Fruit fly (Drosophila melanogaster) whole organism, wandering third instar larva: ENCODE results near the gene CG31954.

ENCODE experiments used
- Abd-B ChIP-seq: fragments of >200 bp; optimal IDR thresholded peaks from 2 replicates; lab custom pipeline; 2017; ENCODE audit warnings: missing biosample characterization, missing genetic modification characterization
- CG9705 ChIP-seq: fragments of 200-800 bp; sonication (Bioruptor generic); optimal IDR thresholded peaks from 2 replicates; lab custom pipeline; 2018; ENCODE audit warnings: missing biosample characterization, mild to moderate bottlenecking, missing genetic modification characterization
- CrebA ChIP-seq: fragments of 200-800 bp; sonication (Bioruptor generic); optimal IDR thresholded peaks from 2 replicates; lab custom pipeline; 2016; ENCODE audit warnings: missing biosample characterization, mild to moderate bottlenecking, missing genetic modification characterization, borderline replicate concordance
- Dfd ChIP-seq: fragments of >200 bp; optimal IDR thresholded peaks from 2 replicates; lab custom pipeline; 2017; ENCODE audit warnings: missing biosample characterization, missing genetic modification characterization
- Dif ChIP-seq: fragments of 200-275, 200-300 bp; sonication (Bioruptor generic); optimal IDR thresholded peaks from 2 replicates; lab custom pipeline; 2018; ENCODE audit warnings: missing biosample characterization, missing genetic modification characterization; ENCODE audit not compliant: partially characterized antibody
- Hnf4 ChIP-seq: fragments of 200-800 bp; sonication (Bioruptor generic); optimal IDR thresholded peaks from 2 replicates; lab custom pipeline; 2016; ENCODE audit warnings: missing biosample characterization, mild to moderate bottlenecking, missing genetic modification characterization
- Hr78 ChIP-seq: fragments of >200 bp; optimal IDR thresholded peaks from 2 replicates; lab custom pipeline; 2017; ENCODE audit warnings: missing biosample characterization, missing genetic modification characterization
- Hr83 ChIP-seq: fragments of 200-300 bp; sonication (Bioruptor generic); optimal IDR thresholded peaks from 2 replicates; lab custom pipeline; 2016; ENCODE audit warnings: missing biosample characterization, mild to moderate bottlenecking, missing genetic modification characterization, moderate library complexity; ENCODE audit not compliant: poor library complexity, severe bottlenecking
- Jra ChIP-seq: sonication (Bioruptor generic); optimal IDR thresholded peaks from 2 replicates; lab custom pipeline; 2016; ENCODE audit warnings: missing biosample characterization, missing genetic modification characterization
- Mio ChIP-seq: sonication (Bioruptor generic); optimal IDR thresholded peaks from 2 replicates; lab custom pipeline; 2016; ENCODE audit warnings: missing biosample characterization, missing genetic modification characterization
- Myc ChIP-seq: fragments of >200 bp; optimal IDR thresholded peaks from 2 replicates; lab custom pipeline; 2017
- OdsH ChIP-seq: fragments of 200-800 bp; sonication (Bioruptor generic); optimal IDR thresholded peaks from 2 replicates; lab custom pipeline; 2016; ENCODE audit warnings: missing biosample characterization, mild to moderate bottlenecking, missing genetic modification characterization
- Rel ChIP-seq, 2 experiments: fragments of 200-800 bp; sonication (Bioruptor generic) in 1 of 2; optimal IDR thresholded peaks; 2 replicates in 1 of 2; 3 replicates in 1 of 2; lab custom pipeline; 2016 to 2019; ENCODE audit warnings: mild to moderate bottlenecking in 2 of 2, missing biosample characterization in 2 of 2, missing genetic modification characterization in 2 of 2, moderate library complexity in 1 of 2
- Sp1 ChIP-seq: fragments of 200-800 bp; sonication (Bioruptor generic); optimal IDR thresholded peaks from 3 replicates; lab custom pipeline; 2019; ENCODE audit warnings: missing biosample characterization, mild to moderate bottlenecking, missing genetic modification characterization, moderate library complexity
- Vsx2 ChIP-seq: fragments of 200-300, 225-300 bp; sonication (Bioruptor generic); optimal IDR thresholded peaks from 2 replicates; lab custom pipeline; 2018; ENCODE audit warnings: missing biosample characterization, missing genetic modification characterization; ENCODE audit not compliant: partially characterized antibody
- br ChIP-seq: fragments of 200-800 bp; sonication (Bioruptor generic); optimal IDR thresholded peaks from 2 replicates; lab custom pipeline; 2016; ENCODE audit warnings: missing biosample characterization, missing genetic modification characterization
- brk ChIP-seq: fragments of 200-800 bp; sonication (Bioruptor generic); optimal IDR thresholded peaks from 2 replicates; lab custom pipeline; 2016; ENCODE audit warnings: missing biosample characterization, mild to moderate bottlenecking, missing genetic modification characterization
- dsf ChIP-seq: sonication (Bioruptor generic); optimal IDR thresholded peaks from 2 replicates; lab custom pipeline; 2016; ENCODE audit warnings: missing biosample characterization, missing genetic modification characterization, borderline replicate concordance
- ey ChIP-seq: fragments of 200-800 bp; sonication (Bioruptor generic); optimal IDR thresholded peaks from 2 replicates; lab custom pipeline; 2016; ENCODE audit warnings: missing biosample characterization, missing genetic modification characterization
- foxo ChIP-seq, 2 experiments: fragments of 200-800 bp; sonication (Bioruptor generic); optimal IDR thresholded peaks; 2 replicates in 1 of 2; 3 replicates in 1 of 2; lab custom pipeline; 2016 to 2017; ENCODE audit warnings: missing biosample characterization in 2 of 2, missing genetic modification characterization in 2 of 2
- fru ChIP-seq: fragments of 200-800 bp; sonication (Bioruptor generic); optimal IDR thresholded peaks from 3 replicates; lab custom pipeline; 2016; ENCODE audit warnings: missing biosample characterization, mild to moderate bottlenecking, missing genetic modification characterization
- h ChIP-seq: fragments of 200-800 bp; sonication (Bioruptor generic); optimal IDR thresholded peaks from 3 replicates; lab custom pipeline; 2016; ENCODE audit warnings: missing biosample characterization, mild to moderate bottlenecking, missing genetic modification characterization
- lola ChIP-seq: fragments of >200 bp; optimal IDR thresholded peaks from 2 replicates; lab custom pipeline; 2017; ENCODE audit warnings: missing biosample characterization, missing genetic modification characterization
- pan ChIP-seq: fragments of >200 bp; optimal IDR thresholded peaks from 2 replicates; lab custom pipeline; 2017
- sage ChIP-seq: fragments of 200-800 bp; sonication (Bioruptor generic); optimal IDR thresholded peaks from 2 replicates; lab custom pipeline; 2016; ENCODE audit warnings: missing biosample characterization, mild to moderate bottlenecking, missing genetic modification characterization
- tai ChIP-seq: sonication (Bioruptor generic); optimal IDR thresholded peaks from 2 replicates; lab custom pipeline; 2016; ENCODE audit warnings: missing biosample characterization, missing genetic modification characterization
- usp ChIP-seq: fragments of >200 bp; optimal IDR thresholded peaks from 2 replicates; lab custom pipeline; 2017; ENCODE audit warnings: missing biosample characterization, missing genetic modification characterization
- woc ChIP-seq: sonication (Bioruptor generic); optimal IDR thresholded peaks from 2 replicates; lab custom pipeline; 2016; ENCODE audit warnings: missing biosample characterization, mild to moderate bottlenecking, missing genetic modification characterization

Gene CG31954

DNA sequence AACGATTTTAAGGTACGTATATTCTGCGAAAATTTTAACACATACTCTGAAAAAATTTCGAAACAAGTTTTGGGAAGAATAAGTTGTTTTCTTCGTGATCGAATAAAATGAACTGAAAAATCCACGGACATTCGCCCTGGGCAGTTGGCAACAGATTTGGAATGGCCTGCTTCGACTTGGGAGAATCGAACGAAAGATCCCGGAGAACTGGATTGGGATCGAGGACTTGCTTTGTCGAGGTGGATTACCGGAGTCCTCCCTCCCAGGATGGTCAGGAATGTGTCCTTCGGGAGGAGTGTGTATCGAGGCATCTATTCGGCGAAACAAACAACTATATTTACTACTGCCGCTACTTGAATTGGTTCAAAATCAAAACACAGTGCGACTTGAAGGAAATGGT is 9.6 kb upstream of the CG31954 start, which contains the start of the genes CG3213 and CG8851:
Gene CG3213, minus strand, starts transcription at position 101 of the 400 bp plus-strand sequence.
Gene CG8851, plus strand, starts transcription at position 127 of the 400 bp plus-strand sequence.
- TF ChIP-seq pan (lab: Kevin White, UChicago) (no peak), Dfd (GFP tag; lab: Kevin White, UChicago) (no peak), CG9705 (no peak), Sp1 (GFP tag; lab: Kevin White, UChicago) (no peak), usp (no peak), lola (GFP tag; lab: Kevin White, UChicago) (no peak), foxo (GFP tag; optimal IDR thresholded peaks at IDR 0.05; lab: Kevin White, UChicago) (no peak), Vsx2 (GFP tag; lab: Kevin White, UChicago) (no peak), br (GFP tag; lab: Kevin White, UChicago) (no peak), fru (GFP tag; lab: Kevin White, UChicago) (no peak)

DNA sequence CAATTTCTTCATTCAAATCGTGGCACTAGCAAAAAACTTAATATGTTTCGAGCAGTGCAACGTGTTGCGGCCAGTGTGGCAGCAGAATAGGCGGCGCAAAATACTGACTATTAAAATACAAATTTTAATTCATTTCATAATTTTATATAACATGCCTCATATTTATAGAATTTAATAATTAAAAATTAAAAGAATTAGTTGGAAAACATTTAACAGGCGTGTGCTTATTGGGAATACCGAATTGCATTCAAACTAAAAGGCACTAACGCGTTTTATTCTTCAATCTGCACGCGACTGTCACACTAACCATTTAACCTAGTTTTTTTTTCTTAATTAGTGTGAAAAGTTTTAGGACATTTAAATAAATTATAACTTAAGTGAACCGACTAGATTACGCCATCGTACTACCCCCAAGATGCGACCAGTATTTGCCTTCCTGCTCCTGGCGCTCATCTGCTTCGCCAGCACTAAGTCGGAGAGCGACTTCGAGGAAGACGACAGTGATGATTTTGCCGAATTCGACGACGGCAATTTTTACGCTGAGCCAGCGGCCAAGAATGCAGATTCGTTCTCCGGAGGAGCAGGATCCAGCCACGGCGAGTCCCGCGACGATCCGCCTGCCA is 4.8 kb upstream of the CG31954 start, which contains the start of the genes LeuRS and CG17593:
Gene LeuRS, minus strand, starts transcription at position 88 of the 623 bp plus-strand sequence.
Gene CG17593, plus strand, starts transcription at position 304 of the 623 bp plus-strand sequence.
- TF ChIP-seq Myc (lab: Kevin White, UChicago) (peak; percentile 33), Dif (GFP tag; lab: Kevin White, UChicago) (no peak)

DNA sequence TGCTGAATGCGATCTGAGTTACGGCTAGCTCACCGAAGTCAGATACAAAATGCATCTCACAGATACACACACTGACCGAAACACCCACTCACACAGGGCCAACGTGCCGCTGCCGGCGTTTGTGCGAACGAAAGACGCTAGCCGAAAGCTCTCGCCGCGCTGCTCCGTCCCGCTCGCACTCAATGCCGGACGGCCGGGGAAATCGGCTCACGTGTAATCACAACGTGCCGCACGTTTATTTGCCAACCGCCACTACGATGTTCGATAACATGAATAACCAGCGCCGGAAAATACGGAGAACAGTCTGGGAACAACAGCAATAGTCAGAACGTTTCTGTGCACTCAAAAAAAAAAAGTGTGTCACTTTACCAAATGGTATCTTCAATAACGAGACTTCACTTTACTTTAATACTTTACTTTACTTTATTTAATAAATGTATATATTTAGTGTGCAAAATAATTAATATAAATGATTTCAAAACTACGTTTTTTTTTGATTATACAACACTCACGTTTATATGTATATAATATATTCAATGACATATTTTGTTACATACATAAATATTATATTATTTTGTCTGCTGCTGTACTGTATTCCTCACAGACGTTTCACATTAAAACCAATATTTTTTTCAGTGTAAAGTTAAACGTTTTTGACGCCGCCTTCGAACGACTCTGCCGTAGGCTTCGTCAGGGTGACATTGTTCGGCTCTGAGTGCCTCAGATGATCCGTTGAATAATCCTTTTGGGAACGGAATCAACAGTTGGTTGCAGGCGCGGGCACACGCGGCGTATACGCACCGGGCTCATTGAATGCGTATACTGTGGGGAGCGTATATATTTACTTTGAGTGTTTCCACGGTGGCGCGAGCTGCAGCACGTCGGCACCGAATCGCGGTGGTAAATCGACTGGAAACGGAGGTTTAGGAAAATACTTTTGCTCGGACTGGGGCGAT is 2.4 kb downstream of the CG31954 start, which contains the start of gene tim:
Gene tim, minus strand, starts transcription at position 911 of the 956 bp plus-strand sequence.
- TF ChIP-seq Hnf4 (GFP tag; lab: Kevin White, UChicago) (no peak), h (GFP tag; lab: Kevin White, UChicago) (no peak), Abd-B (GFP tag; lab: Kevin White, UChicago) (no peak), CG9705 (no peak), Sp1 (GFP tag; lab: Kevin White, UChicago) (no peak), Jra (GFP tag; lab: Kevin White, UChicago) (no peak), pan (lab: Kevin White, UChicago) (no peak), fru (GFP tag; lab: Kevin White, UChicago) (no peak), usp (no peak), foxo (GFP tag; optimal IDR thresholded peaks at IDR 0.05; lab: Kevin White, UChicago) (no peak), Dif (GFP tag; lab: Kevin White, UChicago) (no peak), ey (no peak)

DNA sequence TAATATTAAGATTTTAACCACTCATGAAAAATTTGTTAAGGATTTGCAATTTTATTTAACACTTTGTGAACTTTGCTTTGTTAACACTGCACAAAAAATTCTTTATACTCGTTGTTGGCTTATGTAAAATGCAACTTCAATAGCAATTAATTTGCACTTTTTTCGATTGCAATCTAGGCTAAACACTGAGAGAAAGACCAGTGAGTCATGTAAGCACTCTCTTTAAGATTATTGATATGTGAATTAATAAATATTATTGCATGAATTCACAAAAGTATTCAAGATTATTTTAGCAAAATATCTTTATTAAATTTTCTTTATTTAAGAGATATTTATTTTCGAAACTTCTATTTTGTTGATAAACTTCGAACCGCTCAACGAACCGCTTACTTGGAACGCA is 3.1 kb downstream of the CG31954 start:
- TF ChIP-seq lola (GFP tag; lab: Kevin White, UChicago) = no peak
- TF ChIP-seq tai = no peak
- no peak for TF ChIP-seq OdsH (GFP tag; lab: Kevin White, UChicago)
- TF ChIP-seq Mio = no peak
- TF ChIP-seq Hr78 (GFP tag; lab: Kevin White, UChicago) = no peak
- TF ChIP-seq Rel (GFP tag; optimal IDR thresholded peaks at IDR 0.05; lab: Kevin White, UChicago) = no peak
- no peak for TF ChIP-seq Rel (tag; optimal IDR thresholded peaks at IDR 0.05; lab: Kevin White, UChicago)
- no peak for TF ChIP-seq foxo (GFP tag; optimal IDR thresholded peaks at IDR 0.05; lab: Kevin White, UChicago)
- TF ChIP-seq dsf (GFP tag; lab: Kevin White, UChicago) = no peak
- no peak for TF ChIP-seq Abd-B (GFP tag; lab: Kevin White, UChicago)
- TF ChIP-seq Hr83 (GFP tag; lab: Kevin White, UChicago) = no peak
- TF ChIP-seq brk = no peak
- TF ChIP-seq CrebA (GFP tag; lab: Kevin White, UChicago) = no peak
- TF ChIP-seq Sp1 (GFP tag; lab: Kevin White, UChicago) = no peak
- no peak for TF ChIP-seq Dif (GFP tag; lab: Kevin White, UChicago)
- no peak for TF ChIP-seq Dfd (GFP tag; lab: Kevin White, UChicago)
- TF ChIP-seq woc = no peak
- no peak for TF ChIP-seq Vsx2 (GFP tag; lab: Kevin White, UChicago)

DNA sequence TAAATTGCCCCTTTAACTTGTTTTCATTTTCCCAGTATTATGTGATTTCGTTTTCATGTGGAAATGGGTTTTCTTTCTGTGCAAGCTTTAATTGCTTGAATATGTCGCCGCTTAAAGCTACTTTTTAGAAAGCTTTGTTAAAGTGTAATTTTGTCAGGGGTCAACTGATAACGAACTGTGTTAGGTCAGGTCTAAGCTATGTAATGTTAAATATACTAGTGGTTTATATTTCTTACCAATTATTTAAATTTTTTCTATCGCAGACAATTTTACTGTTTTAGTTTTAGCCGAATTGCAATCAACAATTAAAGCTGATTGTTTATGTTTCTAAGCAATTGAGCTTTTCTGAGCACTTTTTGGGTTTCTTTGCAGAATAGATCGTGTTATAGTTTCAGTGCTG is 3.6 kb downstream of the CG31954 start:
- TF ChIP-seq sage (GFP tag; lab: Kevin White, UChicago) = no peak
- TF ChIP-seq Hr78 (GFP tag; lab: Kevin White, UChicago) = no peak
- TF ChIP-seq Hr83 (GFP tag; lab: Kevin White, UChicago) = no peak
- no peak for TF ChIP-seq Rel (GFP tag; optimal IDR thresholded peaks at IDR 0.05; lab: Kevin White, UChicago)
- TF ChIP-seq Rel (tag; optimal IDR thresholded peaks at IDR 0.05; lab: Kevin White, UChicago) = no peak
- TF ChIP-seq Hnf4 (GFP tag; lab: Kevin White, UChicago) = no peak
- TF ChIP-seq Vsx2 (GFP tag; lab: Kevin White, UChicago) = no peak
